Worm (Caenorhabditis elegans): Measurements from ENCODE around the gene nhr-135.
A peak's percentile ranks its signal among the peaks of the same experiment; 100 is the strongest.

nhr-135 gene

ce11 chrV:7095254-7095990 is 1.9 kb upstream of the nhr-135 start:
- no peak for TF ChIP-seq cebp-2 (GFP tag; IDR thresholded peaks at IDR 0.05)
- no peak for TF ChIP-seq hmg-1.2 (GFP tag; IDR thresholded peaks at IDR 0.05)
- peak; percentile 40 for TF ChIP-seq nhr-80 (tag; optimal IDR thresholded peaks at IDR 0.05)
- TF ChIP-seq lin-35 (GFP tag; optimal IDR thresholded peaks at IDR 0.05), result no peak

ce11 chrV:7091287-7091686 is 2.3 kb downstream of the nhr-135 start, which contains the start of gene nhr-286:
Gene nhr-286, minus strand, starts transcription at chrV:7091610.
- TF ChIP-seq ama-1 (optimal IDR thresholded peaks at IDR 0.05), result peak; percentile 43
- no peak for TF ChIP-seq ama-1 (GFP tag; optimal IDR thresholded peaks at IDR 0.05)
- TF ChIP-seq mxl-1 (tag; optimal IDR thresholded peaks at IDR 0.05), result no peak
- TF ChIP-seq B0336.3 (GFP tag; IDR thresholded peaks at IDR 0.05), result no peak
- TF ChIP-seq Y53G8AR.9 (GFP tag; conservative IDR thresholded peaks at IDR 0.05), result 0 out of 2 replicates have a peak, but pooled peaks have one; percentile 31
- TF ChIP-seq egl-18 (GFP tag; IDR thresholded peaks at IDR 0.05), result 0 out of 2 replicates have a peak, but pooled peaks have one; percentile 30

- TF ChIP-seq ceh-40 (GFP tag; IDR thresholded peaks at IDR 0.05) (no peak), lin-40 (tag; optimal IDR thresholded peaks at IDR 0.05) (peak; percentile 28), cebp-1 (GFP tag; IDR thresholded peaks at IDR 0.05) (no peak), cebp-1 (tag; optimal IDR thresholded peaks at IDR 0.05) (peak; percentile 16), somi-1 (GFP tag; optimal IDR thresholded peaks at IDR 0.05) (peak; percentile 70)
Measured at ce11 chrV:7089217-7089616, 4.4 kb downstream of the nhr-135 start.

ce11 chrV:7087340-7087739 is 6.2 kb downstream of the nhr-135 start:
- TF ChIP-seq hlh-12 (tag; optimal IDR thresholded peaks at IDR 0.05), result no peak
- TF ChIP-seq B0035.1 (tag; optimal IDR thresholded peaks at IDR 0.05), result no peak
- no peak for TF ChIP-seq F37B4.10 (GFP tag; IDR thresholded peaks at IDR 0.05)
- no peak for TF ChIP-seq ets-4 (GFP tag; optimal IDR thresholded peaks at IDR 0.05)
- TF ChIP-seq Y56A3A.18 (GFP tag; IDR thresholded peaks at IDR 0.05), result no peak

ce11 chrV:7085518-7086104 is 8.0 kb downstream of the nhr-135 start, which contains the start of gene VC5.2:
Gene VC5.2, plus strand, starts transcription at chrV:7085956.
- no peak for TF ChIP-seq F57C9.4 (tag; optimal IDR thresholded peaks at IDR 0.05)
- no peak for TF ChIP-seq D2030.7 (GFP tag; IDR thresholded peaks at IDR 0.05)
- no peak for TF ChIP-seq lin-54 (GFP tag; optimal IDR thresholded peaks at IDR 0.05)
- no peak for TF ChIP-seq ztf-28 (GFP tag; IDR thresholded peaks at IDR 0.05)
- TF ChIP-seq sptf-2 (GFP tag; optimal IDR thresholded peaks at IDR 0.05), result no peak
- TF ChIP-seq ceh-91 (GFP tag; IDR thresholded peaks at IDR 0.05), result no peak
- TF ChIP-seq attf-6 (GFP tag; IDR thresholded peaks at IDR 0.05), result no peak
- TF ChIP-seq attf-3 (GFP tag; conservative IDR thresholded peaks at IDR 0.05), result no peak
- no peak for TF ChIP-seq zim-3 (tag; optimal IDR thresholded peaks at IDR 0.05)
- no peak for TF ChIP-seq somi-1 (GFP tag; optimal IDR thresholded peaks at IDR 0.05)
- no peak for TF ChIP-seq Y53F4B.3 (GFP tag; IDR thresholded peaks at IDR 0.05)
- TF ChIP-seq madf-3 (GFP tag; IDR thresholded peaks at IDR 0.05), result no peak
- TF ChIP-seq repo-1 (tag; optimal IDR thresholded peaks at IDR 0.05), result no peak

Measured in whole organism, young adult.